Fruit fly (Drosophila melanogaster) whole organism, prepupa: Measurements from ENCODE around the gene lost.
A peak's percentile ranks its signal among the peaks of the same experiment; 100 is the strongest.

Experiments
- Blimp-1 ChIP-seq: fragments of 200-800 bp; sonication (Bioruptor generic); optimal IDR thresholded peaks from 3 replicates; lab custom pipeline; 2017; ENCODE audit warnings: missing biosample characterization, missing genetic modification characterization, mild to moderate bottlenecking, moderate library complexity, missing genetic modification reagents
- CG10631 ChIP-seq: fragments of 200-800 bp; sonication (Bioruptor generic); optimal IDR thresholded peaks from 2 replicates; lab custom pipeline; 2016; ENCODE audit warnings: missing biosample characterization, missing genetic modification characterization
- CG10669 ChIP-seq: fragments of 200-800 bp; sonication (Bioruptor generic); optimal IDR thresholded peaks from 3 replicates; lab custom pipeline; 2018; ENCODE audit warnings: missing biosample characterization, mild to moderate bottlenecking, missing genetic modification characterization, moderate library complexity
- CG1621 ChIP-seq: fragments of 200-800 bp; sonication (Bioruptor generic); optimal IDR thresholded peaks from 3 replicates; lab custom pipeline; 2018; ENCODE audit warnings: missing biosample characterization, mild to moderate bottlenecking, missing genetic modification characterization
- CG16779 ChIP-seq: fragments of 200-800 bp; sonication (Bioruptor generic); optimal IDR thresholded peaks from 3 replicates; lab custom pipeline; 2017; ENCODE audit warnings: missing biosample characterization, mild to moderate bottlenecking, missing genetic modification characterization
- CG31627 ChIP-seq: fragments of 200-800 bp; sonication (Bioruptor generic); optimal IDR thresholded peaks from 3 replicates; lab custom pipeline; 2016; ENCODE audit warnings: missing biosample characterization, missing genetic modification characterization
- CG34406 ChIP-seq: fragments of 200-800 bp; sonication (Bioruptor generic); optimal IDR thresholded peaks from 3 replicates; lab custom pipeline; 2016; ENCODE audit warnings: missing biosample characterization, missing genetic modification characterization
- CG3919 ChIP-seq: fragments of 200-800 bp; sonication (Bioruptor generic); optimal IDR thresholded peaks from 3 replicates; lab custom pipeline; 2016; ENCODE audit warnings: missing biosample characterization, missing genetic modification characterization
- CG6163 ChIP-seq: fragments of 200-800 bp; sonication (Bioruptor generic); IDR thresholded peaks from 3 replicates; pipeline ENCODE4 v1.3.6; 2022; ENCODE audit warnings: missing biosample characterization, missing genetic modification characterization
- CG6792 ChIP-seq: fragments of 200-800 bp; sonication (Bioruptor generic); optimal IDR thresholded peaks from 3 replicates; lab custom pipeline; 2016; ENCODE audit warnings: missing biosample characterization, missing genetic modification characterization
- CG6808 ChIP-seq: fragments of 200-800 bp; sonication (Bioruptor generic); optimal IDR thresholded peaks from 3 replicates; lab custom pipeline; 2017; ENCODE audit warnings: missing biosample characterization, missing genetic modification characterization, mild to moderate bottlenecking, moderate library complexity, missing genetic modification reagents
- CG7368 ChIP-seq: fragments of 200-800 bp; sonication (Bioruptor generic); optimal IDR thresholded peaks from 3 replicates; lab custom pipeline; 2016; ENCODE audit warnings: missing biosample characterization, missing genetic modification characterization
- CG8119 ChIP-seq: fragments of 200-800 bp; sonication (Bioruptor generic); IDR thresholded peaks from 3 replicates; pipeline ENCODE4 v1.3.6; 2022; ENCODE audit warnings: missing biosample characterization, missing genetic modification characterization
- CG8319 ChIP-seq: fragments of 200-800 bp; sonication (Bioruptor generic); optimal IDR thresholded peaks from 3 replicates; lab custom pipeline; 2016; ENCODE audit warnings: missing biosample characterization, missing genetic modification characterization
- CG8632 ChIP-seq: fragments of 200-800 bp; sonication (Bioruptor generic); optimal IDR thresholded peaks from 3 replicates; lab custom pipeline; 2016; ENCODE audit warnings: missing biosample characterization, missing genetic modification characterization
- CG9139 ChIP-seq: fragments of 200-800 bp; sonication (Bioruptor generic); optimal IDR thresholded peaks from 3 replicates; lab custom pipeline; 2017; ENCODE audit warnings: missing biosample characterization, mild to moderate bottlenecking, missing genetic modification characterization
- Eip75B ChIP-seq: fragments of 200-800 bp; sonication (Bioruptor generic); optimal IDR thresholded peaks from 3 replicates; lab custom pipeline; 2016; ENCODE audit warnings: missing biosample characterization, missing genetic modification characterization
- Eip78C ChIP-seq: fragments of 200-800 bp; sonication (Bioruptor generic); peaks from one replicate; lab custom pipeline; 2016; ENCODE audit warnings: missing biosample characterization, missing genetic modification characterization
- Ets21C ChIP-seq: fragments of 200-800 bp; sonication (Bioruptor generic); optimal IDR thresholded peaks from 3 replicates; lab custom pipeline; 2016; ENCODE audit warnings: missing biosample characterization, missing genetic modification characterization
- Ets96B ChIP-seq: fragments of 200-800 bp; optimal IDR thresholded peaks from 2 replicates; lab custom pipeline; 2019; ENCODE audit warnings: missing biosample characterization, mild to moderate bottlenecking, missing genetic modification characterization, moderate library complexity
- Gug ChIP-seq: fragments of 200-800 bp; sonication (Bioruptor generic); IDR thresholded peaks from 2 replicates; pipeline ENCODE4 v1.3.6; 2022; ENCODE audit warnings: missing biosample characterization, missing genetic modification characterization
- Hr38 ChIP-seq: sonication (Bioruptor generic); optimal IDR thresholded peaks from 2 replicates; lab custom pipeline; 2016; ENCODE audit warnings: missing biosample characterization, missing genetic modification characterization
- Hr39 ChIP-seq: fragments of 200-800 bp; sonication (Bioruptor generic); optimal IDR thresholded peaks from 2 replicates; lab custom pipeline; 2016; ENCODE audit warnings: missing biosample characterization, missing genetic modification characterization
- Lpt ChIP-seq: fragments of 200-800 bp; sonication (Bioruptor generic); optimal IDR thresholded peaks from 3 replicates; lab custom pipeline; 2016; ENCODE audit warnings: missing biosample characterization, missing genetic modification characterization
- Met ChIP-seq: fragments of 200-800 bp; sonication (Bioruptor generic); optimal IDR thresholded peaks from 3 replicates; lab custom pipeline; 2016; ENCODE audit warnings: missing biosample characterization, missing genetic modification characterization
- OdsH ChIP-seq: fragments of 200-800 bp; sonication (Bioruptor generic); optimal IDR thresholded peaks from 3 replicates; lab custom pipeline; 2016; ENCODE audit warnings: missing biosample characterization, missing genetic modification characterization
- Smox ChIP-seq: fragments of 200-800 bp; sonication (Bioruptor generic); optimal IDR thresholded peaks from 3 replicates; lab custom pipeline; 2016; ENCODE audit warnings: missing biosample characterization, missing genetic modification characterization
- Sox102F ChIP-seq: fragments of 200-800 bp; sonication (Bioruptor generic); optimal IDR thresholded peaks from 2 replicates; lab custom pipeline; 2016; ENCODE audit warnings: missing biosample characterization, mild to moderate bottlenecking, missing genetic modification characterization
- Sox14 ChIP-seq: fragments of 200-800 bp; sonication (Bioruptor generic); optimal IDR thresholded peaks from 3 replicates; lab custom pipeline; 2016; ENCODE audit warnings: missing biosample characterization, missing genetic modification characterization
- Sox15 ChIP-seq: fragments of 200-800 bp; sonication (Bioruptor generic); optimal IDR thresholded peaks from 3 replicates; lab custom pipeline; 2016; ENCODE audit warnings: missing biosample characterization, missing genetic modification characterization
- achi ChIP-seq: fragments of 200-800 bp; sonication (Bioruptor generic); optimal IDR thresholded peaks from 3 replicates; lab custom pipeline; 2016; ENCODE audit warnings: missing biosample characterization, missing genetic modification characterization
- cyc ChIP-seq: fragments of 200-800 bp; sonication (Bioruptor generic); optimal IDR thresholded peaks from 3 replicates; lab custom pipeline; 2016; ENCODE audit warnings: missing biosample characterization, missing genetic modification characterization
- dsx ChIP-seq: fragments of 200-800 bp; optimal IDR thresholded peaks from 3 replicates; lab custom pipeline; 2019; ENCODE audit warnings: missing biosample characterization, mild to moderate bottlenecking, missing genetic modification characterization, moderate library complexity; ENCODE audit not compliant: poor library complexity, severe bottlenecking
- eg ChIP-seq: fragments of 200-800 bp; sonication (Bioruptor generic); IDR thresholded peaks from 3 replicates; pipeline ENCODE4 v1.3.6; 2022; ENCODE audit warnings: missing biosample characterization, missing genetic modification characterization
- esn ChIP-seq: fragments of 200-800 bp; sonication (Bioruptor generic); optimal IDR thresholded peaks from 2 replicates; lab custom pipeline; 2016; ENCODE audit warnings: missing biosample characterization, mild to moderate bottlenecking, missing genetic modification characterization, moderate library complexity
- fd59A ChIP-seq: fragments of 200-800 bp; sonication (Bioruptor generic); optimal IDR thresholded peaks from 2 replicates; lab custom pipeline; 2017; ENCODE audit warnings: missing biosample characterization, mild to moderate bottlenecking, missing genetic modification characterization, missing genetic modification reagents
- net ChIP-seq: fragments of 200-800 bp; sonication (Bioruptor generic); optimal IDR thresholded peaks from 3 replicates; lab custom pipeline; 2016; ENCODE audit warnings: missing biosample characterization, missing genetic modification characterization
- salr ChIP-seq, 2 experiments: fragments of 200-800 bp; sonication (Bioruptor generic); optimal IDR thresholded peaks; 3 replicates each; lab custom pipeline; 2016 to 2018; ENCODE audit warnings: missing biosample characterization in 2 of 2, missing genetic modification characterization in 2 of 2, mild to moderate bottlenecking in 1 of 2
- spab ChIP-seq: fragments of 200-800 bp; sonication (Bioruptor generic); optimal IDR thresholded peaks from 2 replicates; lab custom pipeline; 2017; ENCODE audit warnings: missing biosample characterization, mild to moderate bottlenecking, missing genetic modification characterization, missing genetic modification reagents
- ss ChIP-seq, 2 experiments: fragments of 200-800 bp; sonication (Bioruptor generic); optimal IDR thresholded peaks; 2 replicates in 1 of 2; 3 replicates in 1 of 2; lab custom pipeline; 2017 to 2018; ENCODE audit warnings: mild to moderate bottlenecking in 2 of 2, missing biosample characterization in 2 of 2, missing genetic modification characterization in 2 of 2, moderate library complexity in 1 of 2
- svp ChIP-seq: fragments of 200-800 bp; sonication (Bioruptor generic); peaks from one replicate; lab custom pipeline; 2016; ENCODE audit warnings: missing biosample characterization, missing genetic modification characterization
- topi ChIP-seq: fragments of 200-800 bp; sonication (Bioruptor generic); optimal IDR thresholded peaks from 3 replicates; lab custom pipeline; 2016; ENCODE audit warnings: missing biosample characterization, missing genetic modification characterization

The lost gene

DNA sequence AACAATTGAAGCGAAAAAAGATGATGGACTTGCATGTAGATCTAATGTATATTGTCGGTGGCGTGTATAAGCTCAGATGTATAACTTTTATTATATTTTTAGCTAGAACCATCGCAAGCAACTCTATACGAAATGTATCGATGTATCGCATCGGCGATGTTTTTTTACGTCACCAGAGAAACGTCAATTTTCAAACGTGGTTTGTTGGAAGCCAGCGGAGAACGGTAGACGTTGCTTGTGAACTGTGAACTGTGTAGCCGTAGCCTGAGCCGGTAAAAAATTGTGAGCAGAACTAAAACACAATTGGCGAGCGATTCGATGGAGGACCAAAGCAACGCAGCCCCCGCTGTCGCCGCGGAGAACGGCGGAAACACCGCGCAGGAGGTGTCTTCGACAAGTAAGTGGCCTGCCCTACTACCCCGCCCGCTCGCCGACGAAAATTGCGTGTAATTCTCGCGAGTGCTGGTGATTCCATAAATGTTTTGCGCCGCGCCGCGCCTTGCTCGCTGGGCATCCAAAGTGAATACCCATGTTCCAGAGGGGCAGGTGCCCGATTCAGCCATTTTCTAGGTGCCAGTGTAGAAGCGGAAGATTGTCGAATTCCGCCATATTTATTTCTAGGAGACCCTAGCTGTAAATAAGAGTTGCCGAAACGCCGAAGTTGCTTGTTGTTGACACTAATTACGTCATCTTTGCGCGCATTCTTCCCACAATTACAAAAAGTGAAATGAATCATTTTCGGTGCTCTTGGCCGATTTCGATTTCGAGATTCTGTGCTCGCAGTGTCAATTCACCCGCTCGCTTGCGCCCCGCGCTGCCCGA is at the start of gene lost (continued):
- TF ChIP-seq CG8632 (GFP tag; lab: Kevin White, UChicago) (no peak), ss (GFP tag; optimal IDR thresholded peaks at IDR 0.05; lab: Kevin White, UChicago) (no peak), CG16779 (tag; lab: Kevin White, UChicago) (peak; percentile 7), CG7368 (GFP tag; lab: Kevin White, UChicago) (no peak), CG31627 (GFP tag; lab: Kevin White, UChicago) (no peak), cyc (no peak), dsx (GFP tag; lab: Kevin White, UChicago) (peak; percentile 49), Lpt (GFP tag; lab: Kevin White, UChicago) (no peak), esn (GFP tag; lab: Kevin White, UChicago) (peak; percentile 17)

DNA sequence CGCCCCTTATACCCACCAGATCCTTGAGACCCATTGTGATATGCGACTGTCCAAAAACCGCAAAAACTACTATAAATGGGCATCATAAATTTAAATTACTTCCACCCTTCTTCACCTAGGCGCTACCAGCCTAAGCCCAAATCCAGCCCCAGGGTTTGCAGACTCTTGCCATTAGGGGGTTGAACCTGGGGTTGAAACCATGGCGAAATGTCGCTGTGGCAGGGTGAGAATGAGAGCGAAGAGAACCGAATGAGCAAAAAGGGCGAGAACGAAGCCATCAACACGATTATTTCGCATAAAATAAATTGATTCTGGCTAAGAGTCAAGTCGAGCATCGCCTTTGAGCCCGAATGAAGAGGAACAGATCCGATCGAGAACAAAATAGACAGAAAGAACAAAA is 49.3 kb upstream of the lost start:
- TF ChIP-seq CG10669 (GFP tag; lab: Kevin White, UChicago) (no peak), Eip75B (GFP tag; lab: Kevin White, UChicago) (no peak), Sox102F (GFP tag; lab: Kevin White, UChicago) (no peak), CG1621 (tag; lab: Kevin White, UChicago) (no peak), Ets96B (no peak)

DNA sequence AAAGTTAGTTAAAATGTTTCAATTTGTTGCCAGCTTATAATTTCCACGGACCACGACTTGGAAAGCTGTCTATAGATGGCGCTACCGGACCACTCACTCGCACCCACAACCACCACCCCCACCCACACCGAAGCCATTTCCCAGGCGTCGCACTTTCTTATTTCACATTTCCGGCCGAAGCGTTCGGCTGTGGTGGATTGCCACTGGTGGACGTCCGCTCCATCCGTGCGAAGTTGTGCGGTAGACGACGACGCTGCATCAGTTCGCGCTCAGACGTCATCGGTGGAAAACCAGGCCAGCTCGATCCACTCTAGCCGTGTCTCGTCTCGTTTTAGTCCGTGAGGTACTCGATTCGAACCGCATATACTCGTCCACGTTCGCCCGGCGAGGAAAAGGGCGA is 43.3 kb upstream of the lost start, which contains the start of gene CG1090:
Gene CG1090, plus strand, starts transcription at position 259 of the 400 bp plus-strand sequence.
- TF ChIP-seq CG7368 (GFP tag; lab: Kevin White, UChicago) (no peak), fd59A (GFP tag; lab: Kevin White, UChicago) (no peak), ss (GFP tag; optimal IDR thresholded peaks at IDR 0.05; lab: Kevin White, UChicago) (no peak), eg (no peak), CG34406 (GFP tag; lab: Kevin White, UChicago) (no peak), net (GFP tag; lab: Kevin White, UChicago) (peak; percentile 8), salr (GFP tag; optimal IDR thresholded peaks at IDR 0.05; lab: Kevin White, UChicago) (no peak), Met (no peak), CG16779 (tag; lab: Kevin White, UChicago) (peak; percentile 13), Sox15 (GFP tag; lab: Kevin White, UChicago) (no peak), Sox14 (no peak), Ets21C (GFP tag; lab: Kevin White, UChicago) (no peak)

DNA sequence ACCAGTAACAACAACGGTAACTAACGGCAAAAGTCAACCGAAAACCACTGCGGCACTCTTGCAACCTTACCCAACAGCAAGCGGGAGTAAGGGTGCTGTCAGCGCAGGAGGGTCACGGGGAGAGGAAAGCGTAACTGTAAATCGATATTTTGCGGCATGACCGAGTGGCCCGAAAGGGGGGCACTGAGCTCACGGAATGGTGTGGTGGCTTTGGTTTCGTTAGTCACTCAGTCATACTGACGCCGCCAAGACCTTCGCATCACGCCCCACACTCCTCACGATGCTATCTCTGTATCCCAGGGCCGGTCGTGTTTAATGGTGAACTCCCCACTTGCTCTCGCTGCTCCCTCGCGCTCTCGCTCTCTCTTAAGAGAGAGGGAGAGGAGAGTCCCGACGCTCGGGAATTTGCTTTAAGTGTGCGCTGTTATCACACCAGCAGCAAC is 42.2 kb upstream of the lost start:
- peak; percentile 89 for TF ChIP-seq svp (GFP tag; lab: Kevin White, UChicago)
- no peak for TF ChIP-seq Hr38
- no peak for TF ChIP-seq Smox (GFP tag; lab: Kevin White, UChicago)
- TF ChIP-seq Gug: 0 out of 2 replicates have a peak, but pooled peaks have one; percentile 10
- no peak for TF ChIP-seq CG34406 (GFP tag; lab: Kevin White, UChicago)
- peak; percentile 73 for TF ChIP-seq Eip78C (GFP tag; lab: Kevin White, UChicago)
- no peak for TF ChIP-seq CG6808 (GFP tag; lab: Kevin White, UChicago)
- TF ChIP-seq esn (GFP tag; lab: Kevin White, UChicago): peak; percentile 21
- TF ChIP-seq cyc: no peak
- no peak for TF ChIP-seq CG16779 (tag; lab: Kevin White, UChicago)
- peak; percentile 33; the same call in 1 of the 3 replicates for TF ChIP-seq CG8119 (GFP tag; lab: Robert Waterston, UW)
- TF ChIP-seq Hr39: no peak
- no peak; the same call in 2 of the 3 replicates for TF ChIP-seq eg
- no peak for TF ChIP-seq OdsH (GFP tag; lab: Kevin White, UChicago)
- TF ChIP-seq spab: no peak
- TF ChIP-seq CG8632 (GFP tag; lab: Kevin White, UChicago): no peak
- TF ChIP-seq salr (GFP tag; optimal IDR thresholded peaks at IDR 0.05; lab: Kevin White, UChicago): no peak
- no peak for TF ChIP-seq CG31627 (GFP tag; lab: Kevin White, UChicago)
- no peak for TF ChIP-seq Sox15 (GFP tag; lab: Kevin White, UChicago)
- peak; percentile 12 for TF ChIP-seq topi (GFP tag; lab: Kevin White, UChicago)
- no peak for TF ChIP-seq CG6792
- peak; percentile 11 for TF ChIP-seq net (GFP tag; lab: Kevin White, UChicago)
- no peak for TF ChIP-seq CG8319
- TF ChIP-seq CG10631 (GFP tag; lab: Kevin White, UChicago): no peak
- no peak for TF ChIP-seq Blimp-1
- no peak for TF ChIP-seq achi (GFP tag; lab: Kevin White, UChicago)
- no peak for TF ChIP-seq CG10669 (GFP tag; lab: Kevin White, UChicago)
- TF ChIP-seq CG3919 (GFP tag; lab: Kevin White, UChicago): peak; percentile 14
- TF ChIP-seq CG7368 (GFP tag; lab: Kevin White, UChicago): peak; percentile 3
- TF ChIP-seq CG9139: no peak
- TF ChIP-seq CG6163 (GFP tag; lab: Robert Waterston, UW): no peak
